Worm (Caenorhabditis elegans) whole organism, L3 larva: ENCODE measurements around the gene F21A3.11.

Source experiments
- fos-1 ChIP-seq: fragments of 150-350 bp; optimal IDR thresholded peaks from 2 replicates; lab custom pipeline; 2014; ENCODE audit warnings: missing biosample characterization, missing genetic modification characterization
- lin-39 ChIP-seq: fragments of 150-350 bp; optimal IDR thresholded peaks from 2 replicates; lab custom pipeline; 2018; ENCODE audit warnings: missing biosample characterization, missing genetic modification reagents, missing genetic modification characterization
- nhr-237 ChIP-seq: fragments of 150-350 bp; optimal IDR thresholded peaks from 2 replicates; lab custom pipeline; 2014; ENCODE audit warnings: missing biosample characterization, missing genetic modification characterization
- nhr-25 ChIP-seq: sonication (generic microtip); optimal IDR thresholded peaks from 2 replicates; lab custom pipeline; 2017; ENCODE audit warnings: missing biosample characterization, missing genetic modification characterization
- pha-4 ChIP-seq: fragments of 150-350 bp; optimal IDR thresholded peaks from 2 replicates; lab custom pipeline; 2014; ENCODE audit warnings: missing biosample characterization, missing genetic modification reagents, missing genetic modification characterization
- pqm-1 ChIP-seq: fragments of 150-350 bp; optimal IDR thresholded peaks from 2 replicates; lab custom pipeline; 2017; ENCODE audit warnings: missing biosample characterization, missing genetic modification characterization, inconsistent platforms
- sea-2 ChIP-seq: fragments of 150-350 bp; sonication (generic microtip); optimal IDR thresholded peaks from 4 replicates; lab custom pipeline; 2014; ENCODE audit warnings: missing biosample characterization, missing genetic modification reagents, missing genetic modification characterization
- ztf-11 ChIP-seq: fragments of 150-350 bp; optimal IDR thresholded peaks from 2 replicates; lab custom pipeline; 2014; ENCODE audit warnings: missing biosample characterization, missing genetic modification characterization

- no peak for TF ChIP-seq nhr-25 (tag; lab: Kevin White, UChicago)
- TF ChIP-seq nhr-237 (tag; lab: Kevin White, UChicago), result no peak
- no peak for TF ChIP-seq ztf-11 (tag; lab: Kevin White, UChicago)
- TF ChIP-seq pqm-1, result peak; percentile 19
- TF ChIP-seq pha-4 (tag; lab: Kevin White, UChicago), result no peak
- TF ChIP-seq fos-1 (tag; lab: Kevin White, UChicago), result no peak
- no peak for TF ChIP-seq sea-2
- TF ChIP-seq lin-39, result no peak
These were observed 33.9 kb downstream of the F21A3.11 start for ce11 chrV:15499099-15499498.
